Fruit fly (Drosophila melanogaster): ENCODE data around the gene CG14323.

The CG14323 gene

DNA sequence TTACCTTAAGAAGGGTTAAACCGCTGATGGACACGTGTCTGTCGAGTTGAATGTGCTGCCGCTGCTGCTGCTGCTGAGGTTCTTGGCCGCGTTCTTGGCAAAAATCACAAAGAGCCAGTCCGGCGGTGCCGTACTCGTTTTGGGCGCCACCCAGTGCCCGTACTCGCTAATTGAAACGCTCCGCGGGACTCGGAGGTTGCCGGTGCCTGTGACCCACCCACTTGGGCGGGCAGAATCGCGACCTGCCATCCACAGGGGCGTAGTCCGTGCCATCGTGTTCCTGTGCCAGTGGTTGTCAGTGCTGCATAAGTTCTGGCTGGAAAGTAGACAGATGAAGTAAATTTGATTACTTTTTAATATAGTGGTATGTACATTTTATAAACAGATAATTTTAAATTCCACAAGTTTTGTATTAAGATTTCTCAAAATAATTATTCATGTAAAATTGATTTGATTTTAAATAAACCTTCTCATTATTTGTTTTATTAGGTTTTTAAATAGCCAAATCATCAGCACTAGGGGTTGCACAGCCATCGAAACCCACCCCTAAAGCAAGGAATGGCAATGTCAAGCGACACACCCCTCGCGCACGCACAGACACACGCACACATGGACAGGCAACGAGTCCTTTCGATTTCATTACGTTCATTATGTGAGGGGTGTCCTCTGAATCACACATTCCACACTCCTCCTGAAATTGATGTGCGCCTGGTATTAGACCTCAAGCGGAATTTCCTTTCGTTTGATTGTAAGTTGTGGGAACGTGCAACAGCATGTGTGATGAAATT, 16.8 kb downstream of the CG14323 start (continued):
- TF ChIP-seq Deaf1 (tag; optimal IDR thresholded peaks at IDR 0.05) (peak; percentile 24), tll (GFP tag; optimal IDR thresholded peaks at IDR 0.05) (peak in 1 of 2 experiments; percentile 19), NfI (GFP tag; optimal IDR thresholded peaks at IDR 0.05) (no peak), dmrt11E (tag; optimal IDR thresholded peaks at IDR 0.05) (peak; percentile 22), Sox102F (GFP tag; optimal IDR thresholded peaks at IDR 0.05) (no peak), pros (GFP tag; optimal IDR thresholded peaks at IDR 0.05) (peak; percentile 84), CG32772 (GFP tag; IDR thresholded peaks at IDR 0.05) (no peak), org-1 (GFP tag; optimal IDR thresholded peaks at IDR 0.05) (no peak), Hey (tag; optimal IDR thresholded peaks at IDR 0.05) (peak; percentile 33), CG34224 (GFP tag; IDR thresholded peaks at IDR 0.05; ENCODE audit: partially characterized antibody) (no peak), CG13775 (GFP tag; optimal IDR thresholded peaks at IDR 0.05) (peak; percentile 22), HLH3B (GFP tag; IDR thresholded peaks at IDR 0.05) (no peak), Tbp (GFP tag; optimal IDR thresholded peaks at IDR 0.05) (peak; percentile 38), stc (GFP tag; IDR thresholded peaks at IDR 0.05) (no peak), CkIIα-i1 (GFP tag; IDR thresholded peaks at IDR 0.05) (no peak), nerfin-1 (tag; optimal IDR thresholded peaks at IDR 0.05) (peak; percentile 84), CG17385 (GFP tag; optimal IDR thresholded peaks at IDR 0.05) (peak; percentile 6), Abd-B (GFP tag; optimal IDR thresholded peaks at IDR 0.05) (no peak), lab (GFP tag; optimal IDR thresholded peaks at IDR 0.05) (peak; percentile 40), lola (GFP tag; optimal IDR thresholded peaks at IDR 0.05) (peak in 1 of 3 experiments; percentile 42), CG13123 (GFP tag; optimal IDR thresholded peaks at IDR 0.05) (no peak), CG17912 (GFP tag; optimal IDR thresholded peaks at IDR 0.05) (no peak), klu (GFP tag; IDR thresholded peaks at IDR 0.05) (0 out of 2 replicates have a peak, but pooled peaks have one; percentile 20), Mes4 (GFP tag; optimal IDR thresholded peaks at IDR 0.05) (no peak), dimm (GFP tag; IDR thresholded peaks at IDR 0.05) (no peak), bcd (GFP tag; optimal IDR thresholded peaks at IDR 0.05) (no peak), CG6854 (GFP tag; optimal IDR thresholded peaks at IDR 0.05) (no peak), Nf-YC (tag; optimal IDR thresholded peaks at IDR 0.05) (peak; percentile 51), fd3F (GFP tag; optimal IDR thresholded peaks at IDR 0.05) (no peak), Blimp-1 (GFP tag; optimal IDR thresholded peaks at IDR 0.05) (peak; percentile 74), CG4328 (GFP tag; optimal IDR thresholded peaks at IDR 0.05) (peak; percentile 2), gcm (GFP tag; optimal IDR thresholded peaks at IDR 0.05) (no peak), insv (GFP tag; optimal IDR thresholded peaks at IDR 0.05) (peak in 1 of 2 experiments; percentile 22), Hmr (GFP tag; optimal IDR thresholded peaks at IDR 0.05) (peak; percentile 50), unc-4 (GFP tag; IDR thresholded peaks at IDR 0.05; ENCODE audit: partially characterized antibody) (peak; percentile 38; the same call in 1 of the 2 replicates), CG10209 (GFP tag; optimal IDR thresholded peaks at IDR 0.05) (no peak), sqz (GFP tag; optimal IDR thresholded peaks at IDR 0.05) (no peak), CG7928 (GFP tag; optimal IDR thresholded peaks at IDR 0.05) (no peak), bab2 (GFP tag; optimal IDR thresholded peaks at IDR 0.05) (no peak), Adf1 (GFP tag; IDR thresholded peaks at IDR 0.05) (peak; percentile 5), CG13424 (tag; optimal IDR thresholded peaks at IDR 0.05) (peak; percentile 41), CG18619 (GFP tag; optimal IDR thresholded peaks at IDR 0.05) (peak; percentile 11), Bteb2 (GFP tag; optimal IDR thresholded peaks at IDR 0.05) (no peak), sd (tag; optimal IDR thresholded peaks at IDR 0.05) (peak; percentile 100), CG7745 (tag; optimal IDR thresholded peaks at IDR 0.05) (peak; percentile 34), bigmax (GFP tag; optimal IDR thresholded peaks at IDR 0.05) (no peak), CG32532 (GFP tag; IDR thresholded peaks at IDR 0.05) (0 out of 2 replicates have a peak, but pooled peaks have one; percentile 15)

All from whole organism, embryonic.